Worm (Caenorhabditis elegans) whole organism, L3 larva: Measurements from ENCODE around the gene F18E9.8.
A peak's percentile ranks its signal among the peaks of the same experiment; 100 is the strongest.

Experiments used
- R02D3.7 ChIP-seq: fragments of 150-350 bp; optimal IDR thresholded peaks from 2 replicates; lab custom pipeline; 2014; ENCODE audit warnings: missing biosample characterization, missing genetic modification characterization
- ZK546.5 ChIP-seq: sonication (generic microtip); optimal IDR thresholded peaks from 2 replicates; lab custom pipeline; 2017; ENCODE audit warnings: missing biosample characterization, missing genetic modification characterization
- aly-2 ChIP-seq: fragments of 150-350 bp; optimal IDR thresholded peaks from 2 replicates; lab custom pipeline; 2014; ENCODE audit warnings: missing biosample characterization, missing genetic modification characterization
- ama-1 ChIP-seq: fragments of 150-350 bp; optimal IDR thresholded peaks from 2 replicates; lab custom pipeline; 2018
- ceh-16 ChIP-seq: sonication (generic microtip); optimal IDR thresholded peaks from 2 replicates; lab custom pipeline; 2017; ENCODE audit warnings: missing biosample characterization, missing genetic modification characterization
- ceh-28 ChIP-seq: fragments of 150-350 bp; optimal IDR thresholded peaks from 2 replicates; lab custom pipeline; 2014; ENCODE audit warnings: missing biosample characterization, missing genetic modification reagents, missing genetic modification characterization
- ceh-82 ChIP-seq: fragments of 150-350 bp; optimal IDR thresholded peaks from 2 replicates; lab custom pipeline; 2014; ENCODE audit warnings: missing biosample characterization, missing genetic modification characterization
- daf-12 ChIP-seq: fragments of 150-350 bp; optimal IDR thresholded peaks from 2 replicates; lab custom pipeline; 2014; ENCODE audit warnings: missing biosample characterization, missing genetic modification reagents, missing genetic modification characterization
- egl-27 ChIP-seq: sonication (generic microtip); optimal IDR thresholded peaks from 4 replicates; lab custom pipeline; 2017; ENCODE audit warnings: missing biosample characterization, missing genetic modification reagents, missing genetic modification characterization
- egl-5 ChIP-seq: fragments of 150-350 bp; optimal IDR thresholded peaks from 2 replicates; lab custom pipeline; 2017; ENCODE audit warnings: missing biosample characterization, missing genetic modification reagents, missing genetic modification characterization, inconsistent platforms
- elt-1 ChIP-seq: fragments of 150-350 bp; optimal IDR thresholded peaks from 2 replicates; lab custom pipeline; 2014; ENCODE audit warnings: missing biosample characterization, missing genetic modification characterization
- elt-2 ChIP-seq: sonication (generic microtip); optimal IDR thresholded peaks from 2 replicates; lab custom pipeline; 2016; ENCODE audit warnings: missing genetic modification reagents, mild to moderate bottlenecking, missing genetic modification characterization, missing compliant biosample characterization
- elt-3 ChIP-seq, 3 experiments: fragments of 150-350 bp in 1 of 3; sonication (generic microtip) in 2 of 3; optimal IDR thresholded peaks; 2 replicates in 2 of 3; 4 replicates in 1 of 3; lab custom pipeline; 2014 to 2017; ENCODE audit warnings: missing biosample characterization in 3 of 3, missing genetic modification characterization in 3 of 3
- eor-1 ChIP-seq, 2 experiments: fragments of 150-350 bp; optimal IDR thresholded peaks; 2 replicates each; lab custom pipeline; 2014 to 2018; ENCODE audit warnings: missing biosample characterization in 2 of 2, missing genetic modification characterization in 2 of 2
- fkh-10 ChIP-seq: sonication (generic microtip); optimal IDR thresholded peaks from 2 replicates; lab custom pipeline; 2017; ENCODE audit warnings: missing biosample characterization, missing genetic modification reagents, missing genetic modification characterization
- fkh-2 ChIP-seq: fragments of 150-350 bp; optimal IDR thresholded peaks from 2 replicates; lab custom pipeline; 2014; ENCODE audit warnings: missing biosample characterization, missing genetic modification reagents, missing genetic modification characterization
- fos-1 ChIP-seq: fragments of 150-350 bp; optimal IDR thresholded peaks from 2 replicates; lab custom pipeline; 2014; ENCODE audit warnings: missing biosample characterization, missing genetic modification characterization
- hmg-11 ChIP-seq: sonication (generic microtip); optimal IDR thresholded peaks from 2 replicates; lab custom pipeline; 2016; ENCODE audit warnings: missing genetic modification characterization, missing compliant biosample characterization
- jun-1 ChIP-seq: fragments of 150-350 bp; optimal IDR thresholded peaks from 2 replicates; lab custom pipeline; 2014; ENCODE audit warnings: missing biosample characterization, missing genetic modification reagents, missing genetic modification characterization
- lin-15B ChIP-seq: fragments of 150-350 bp; optimal IDR thresholded peaks from 2 replicates; lab custom pipeline; 2014; ENCODE audit warnings: missing biosample characterization, missing genetic modification characterization
- lin-39 ChIP-seq: fragments of 150-350 bp; optimal IDR thresholded peaks from 2 replicates; lab custom pipeline; 2018; ENCODE audit warnings: missing biosample characterization, missing genetic modification reagents, missing genetic modification characterization
- lsy-12 ChIP-seq: sonication (generic microtip); optimal IDR thresholded peaks from 2 replicates; lab custom pipeline; 2016; ENCODE audit warnings: mild to moderate bottlenecking, missing genetic modification characterization, missing compliant biosample characterization
- mdl-1 ChIP-seq: fragments of 150-350 bp; optimal IDR thresholded peaks from 2 replicates; lab custom pipeline; 2014; ENCODE audit warnings: missing biosample characterization, missing genetic modification characterization
- mml-1 ChIP-seq: fragments of 150-350 bp; sonication (generic microtip); optimal IDR thresholded peaks from 3 replicates; lab custom pipeline; 2014; ENCODE audit warnings: missing biosample characterization, missing genetic modification characterization
- nfya-1 ChIP-seq: sonication (generic microtip); optimal IDR thresholded peaks from 2 replicates; lab custom pipeline; 2017; ENCODE audit warnings: missing genetic modification characterization, mild to moderate bottlenecking, missing compliant biosample characterization, antibody characterized with exemption, moderate library complexity; ENCODE audit not compliant: insufficient read depth
- nhr-11 ChIP-seq: fragments of 150-350 bp; optimal IDR thresholded peaks from 2 replicates; lab custom pipeline; 2014; ENCODE audit warnings: missing biosample characterization, missing genetic modification characterization
- nhr-23 ChIP-seq: fragments of 150-350 bp; optimal IDR thresholded peaks from 2 replicates; lab custom pipeline; 2014; ENCODE audit warnings: missing biosample characterization, missing genetic modification reagents, missing genetic modification characterization
- nhr-237 ChIP-seq: fragments of 150-350 bp; optimal IDR thresholded peaks from 2 replicates; lab custom pipeline; 2014; ENCODE audit warnings: missing biosample characterization, missing genetic modification characterization
- nhr-25 ChIP-seq: sonication (generic microtip); optimal IDR thresholded peaks from 2 replicates; lab custom pipeline; 2017; ENCODE audit warnings: missing biosample characterization, missing genetic modification characterization
- nhr-28 ChIP-seq: fragments of 150-350 bp; optimal IDR thresholded peaks from 2 replicates; lab custom pipeline; 2014; ENCODE audit warnings: missing biosample characterization, missing genetic modification characterization
- nhr-43 ChIP-seq: sonication (generic microtip); optimal IDR thresholded peaks from 2 replicates; lab custom pipeline; 2016; ENCODE audit warnings: mild to moderate bottlenecking, missing genetic modification characterization, missing compliant biosample characterization; ENCODE audit not compliant: poor library complexity, severe bottlenecking
- nhr-67 ChIP-seq: fragments of 150-350 bp; optimal IDR thresholded peaks from 2 replicates; lab custom pipeline; 2014; ENCODE audit warnings: missing biosample characterization, missing genetic modification characterization
- nhr-76 ChIP-seq: fragments of 150-350 bp; sonication (generic microtip); optimal IDR thresholded peaks from 5 replicates; lab custom pipeline; 2014; ENCODE audit warnings: missing biosample characterization, missing genetic modification characterization
- nhr-77 ChIP-seq: fragments of 150-350 bp; optimal IDR thresholded peaks from 2 replicates; lab custom pipeline; 2014; ENCODE audit warnings: missing biosample characterization, missing genetic modification characterization
- pha-4 ChIP-seq: fragments of 150-350 bp; optimal IDR thresholded peaks from 2 replicates; lab custom pipeline; 2014; ENCODE audit warnings: missing biosample characterization, missing genetic modification reagents, missing genetic modification characterization
- pqm-1 ChIP-seq: fragments of 150-350 bp; optimal IDR thresholded peaks from 2 replicates; lab custom pipeline; 2017; ENCODE audit warnings: missing biosample characterization, missing genetic modification characterization, inconsistent platforms
- sea-2 ChIP-seq: fragments of 150-350 bp; sonication (generic microtip); optimal IDR thresholded peaks from 4 replicates; lab custom pipeline; 2014; ENCODE audit warnings: missing biosample characterization, missing genetic modification reagents, missing genetic modification characterization
- skn-1 ChIP-seq: fragments of 150-350 bp; optimal IDR thresholded peaks from 2 replicates; lab custom pipeline; 2014; ENCODE audit warnings: missing biosample characterization, missing genetic modification characterization
- tbx-2 ChIP-seq: sonication (generic microtip); optimal IDR thresholded peaks from 2 replicates; lab custom pipeline; 2016; ENCODE audit warnings: mild to moderate bottlenecking, missing genetic modification characterization, missing compliant biosample characterization
- unc-62 ChIP-seq: fragments of 150-350 bp; sonication (generic microtip); optimal IDR thresholded peaks from 4 replicates; lab custom pipeline; 2014; ENCODE audit warnings: missing biosample characterization, missing genetic modification reagents, missing genetic modification characterization
- ztf-11 ChIP-seq: fragments of 150-350 bp; optimal IDR thresholded peaks from 2 replicates; lab custom pipeline; 2014; ENCODE audit warnings: missing biosample characterization, missing genetic modification characterization
- ztf-4 ChIP-seq: fragments of 150-350 bp; optimal IDR thresholded peaks from 2 replicates; lab custom pipeline; 2014; ENCODE audit warnings: missing biosample characterization, missing genetic modification characterization

F18E9.8 gene

ce11 chrX:8551687-8552327, 29.5 kb downstream of the F18E9.8 start, which contains the start of gene dhhc-14 (continued):
- no peak for TF ChIP-seq egl-27 (tag; lab: Kevin White, UChicago)
- TF ChIP-seq hmg-11 (tag; lab: Kevin White, UChicago) = peak; percentile 57
- peak; percentile 80 for TF ChIP-seq lin-39 (tag; lab: Kevin White, UChicago)
- TF ChIP-seq tbx-2 (tag; lab: Kevin White, UChicago) = no peak
- TF ChIP-seq ztf-11 (tag; lab: Kevin White, UChicago) = no peak
- no peak for TF ChIP-seq fkh-10
- no peak for TF ChIP-seq pqm-1 (tag; lab: Kevin White, UChicago)
- TF ChIP-seq elt-3 (tag; optimal IDR thresholded peaks at IDR 0.05; lab: Kevin White, UChicago) = no peak
- TF ChIP-seq sea-2 (GFP tag; lab: Kevin White, UChicago) = no peak
- TF ChIP-seq, all 47 proteins: peak for 8

DNA sequence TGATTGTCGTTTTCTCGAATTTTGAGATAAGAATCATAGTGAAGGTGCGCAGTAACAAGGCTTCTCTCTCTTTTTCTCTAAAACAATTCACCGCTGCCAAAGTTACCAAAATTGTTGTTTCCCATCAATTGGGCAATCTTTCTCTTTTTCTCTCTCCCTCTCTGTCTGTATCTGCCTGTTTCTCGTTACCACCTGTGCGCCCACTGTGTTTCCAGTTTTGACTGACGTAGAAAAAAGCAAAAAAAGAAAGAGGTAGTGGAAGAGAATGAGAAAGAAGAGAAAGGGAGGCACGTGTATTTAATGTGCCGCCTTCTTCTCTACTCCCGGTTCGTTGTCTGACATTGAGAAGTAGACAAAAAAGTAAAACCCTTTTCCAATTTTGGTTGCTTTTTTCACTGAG, 31.2 kb downstream of the F18E9.8 start:
- TF ChIP-seq R02D3.7 (tag; lab: Kevin White, UChicago) = no peak
- peak; percentile 38 for TF ChIP-seq mml-1
- peak; percentile 53 for TF ChIP-seq nfya-1 (tag; lab: Kevin White, UChicago)
- peak; percentile 61 for TF ChIP-seq nhr-23
- no peak for TF ChIP-seq ZK546.5
- peak; percentile 69 for TF ChIP-seq pha-4 (tag; lab: Kevin White, UChicago)
- peak; percentile 61 for TF ChIP-seq mdl-1 (tag; lab: Kevin White, UChicago)
- TF ChIP-seq nhr-25 = peak; percentile 96
- peak; percentile 75 for TF ChIP-seq elt-2 (tag; lab: Kevin White, UChicago)
- TF ChIP-seq elt-1 (tag; lab: Kevin White, UChicago) = peak; percentile 78
- peak; percentile 27 for TF ChIP-seq pqm-1 (tag; lab: Kevin White, UChicago)
- TF ChIP-seq skn-1 (tag; lab: Kevin White, UChicago) = peak; percentile 0
- TF ChIP-seq hmg-11 (tag; lab: Kevin White, UChicago) = peak; percentile 46
- TF ChIP-seq nhr-67 = no peak
- peak; percentile 26 for TF ChIP-seq nhr-43 (tag; lab: Kevin White, UChicago)
- TF ChIP-seq egl-27 (tag; lab: Kevin White, UChicago) = peak; percentile 24

- no peak for TF ChIP-seq ama-1 (lab: Kevin White, UChicago)
- TF ChIP-seq ceh-82 (tag; lab: Kevin White, UChicago) = no peak
- TF ChIP-seq mml-1 = no peak
- TF ChIP-seq fkh-2 = no peak
- TF ChIP-seq mdl-1 (tag; lab: Kevin White, UChicago) = no peak
- TF ChIP-seq aly-2 (tag; lab: Kevin White, UChicago) = no peak
- no peak for TF ChIP-seq hmg-11 (tag; lab: Kevin White, UChicago)
- no peak for TF ChIP-seq lsy-12
- TF ChIP-seq jun-1 (tag; lab: Kevin White, UChicago) = no peak
- TF ChIP-seq elt-2 (tag; lab: Kevin White, UChicago) = peak; percentile 87
- no peak for TF ChIP-seq nhr-77
- peak; percentile 32 for TF ChIP-seq pha-4 (tag; lab: Kevin White, UChicago)
- TF ChIP-seq nhr-25 = no peak
- no peak for TF ChIP-seq nhr-11
- TF ChIP-seq pqm-1 (tag; lab: Kevin White, UChicago) = peak; percentile 50
Measured at ce11 chrX:8549026-8549425, 32.3 kb downstream of the F18E9.8 start, which contains the start of gene D2021.4. D2021.4 (minus strand) TSS chrX:8549073.

ce11 chrX:8545971-8546442, 35.3 kb downstream of the F18E9.8 start, which contains the start of gene sdha-1:
sdha-1 (minus strand) TSS chrX:8546021.
- TF ChIP-seq nfya-1 (tag; lab: Kevin White, UChicago) (peak; percentile 88), egl-5 (tag; lab: Kevin White, UChicago) (peak; percentile 72), ztf-11 (tag; lab: Kevin White, UChicago) (no peak), nhr-28 (no peak), egl-27 (tag; lab: Kevin White, UChicago) (peak; percentile 75), mml-1 (no peak), nhr-43 (tag; lab: Kevin White, UChicago) (peak; percentile 57), skn-1 (tag; lab: Kevin White, UChicago) (peak; percentile 48), eor-1 (tag; optimal IDR thresholded peaks at IDR 0.05; lab: Kevin White, UChicago) (no peak), ceh-16 (no peak), nhr-237 (tag; lab: Kevin White, UChicago) (no peak), aly-2 (tag; lab: Kevin White, UChicago) (no peak), ceh-82 (tag; lab: Kevin White, UChicago) (no peak), sea-2 (GFP tag; lab: Kevin White, UChicago) (no peak), nhr-11 (no peak), elt-3 (tag; optimal IDR thresholded peaks at IDR 0.05; lab: Kevin White, UChicago) (no peak), pha-4 (tag; lab: Kevin White, UChicago) (peak; percentile 94), ama-1 (lab: Kevin White, UChicago) (peak; percentile 69), nhr-67 (no peak), daf-12 (tag; lab: Kevin White, UChicago) (no peak), ceh-28 (tag; lab: Kevin White, UChicago) (peak; percentile 65), ZK546.5 (no peak), nhr-23 (peak; percentile 87), nhr-76 (tag; lab: Kevin White, UChicago) (no peak), fos-1 (tag; lab: Kevin White, UChicago) (peak; percentile 51), lin-15B (peak; percentile 79), elt-1 (tag; lab: Kevin White, UChicago) (peak; percentile 40), fkh-10 (peak; percentile 4), ztf-4 (tag; lab: Kevin White, UChicago) (peak; percentile 35), unc-62 (GFP tag; lab: Kevin White, UChicago) (no peak), mdl-1 (tag; lab: Kevin White, UChicago) (peak; percentile 44), elt-2 (tag; lab: Kevin White, UChicago) (peak; percentile 91)
